Fruit fly (Drosophila melanogaster): ENCODE results near the gene CG31106.

The CG31106 gene

dm6 chr3R:25249145-25250141 lies 33.3 kb downstream of the CG31106 start, which contains the start of gene Nup358:
TSS of gene Nup358 (plus strand) at chr3R:25249348.
- TF ChIP-seq fd96Ca (GFP tag; IDR thresholded peaks at IDR 0.05) (no peak), D1 (tag; optimal IDR thresholded peaks at IDR 0.05) (no peak), rn (GFP tag; IDR thresholded peaks at IDR 0.05) (no peak), EcR (GFP tag; optimal IDR thresholded peaks at IDR 0.05) (no peak), CG4496 (GFP tag; IDR thresholded peaks at IDR 0.05) (no peak), Ets98B (GFP tag; IDR thresholded peaks at IDR 0.05) (no peak), CG13204 (GFP tag; optimal IDR thresholded peaks at IDR 0.05) (no peak), CG32121 (GFP tag; IDR thresholded peaks at IDR 0.05) (no peak)

dm6 chr3R:25258628-25259240 lies 42.6 kb downstream of the CG31106 start, which contains the start of gene CG11857:
TSS of gene CG11857 (plus strand) at chr3R:25258898.
- no peak for TF ChIP-seq CG14655 (GFP tag; optimal IDR thresholded peaks at IDR 0.05)
- TF ChIP-seq CG9948 (tag; optimal IDR thresholded peaks at IDR 0.05): peak; percentile 93
- TF ChIP-seq Pif1A (GFP tag; optimal IDR thresholded peaks at IDR 0.05): no peak
- peak; percentile 92 for TF ChIP-seq CG34367 (tag; optimal IDR thresholded peaks at IDR 0.05)
- TF ChIP-seq CG8301 (tag; optimal IDR thresholded peaks at IDR 0.05): peak; percentile 92
- peak; percentile 93 for TF ChIP-seq CG12605 (GFP tag; IDR thresholded peaks at IDR 0.05)
- peak; percentile 96 for TF ChIP-seq Ets98B (GFP tag; IDR thresholded peaks at IDR 0.05)
- TF ChIP-seq gl (tag; optimal IDR thresholded peaks at IDR 0.05): peak; percentile 86
- no peak for TF ChIP-seq CG13204 (GFP tag; optimal IDR thresholded peaks at IDR 0.05)
- TF ChIP-seq CG4496 (GFP tag; IDR thresholded peaks at IDR 0.05): peak; percentile 98
- peak; percentile 96 for TF ChIP-seq CG15710 (tag; optimal IDR thresholded peaks at IDR 0.05)
- TF ChIP-seq D1 (tag; optimal IDR thresholded peaks at IDR 0.05): no peak
- TF ChIP-seq Snoo (tag; optimal IDR thresholded peaks at IDR 0.05): peak; percentile 95
- TF ChIP-seq CG17806 (tag; optimal IDR thresholded peaks at IDR 0.05): peak; percentile 93
- peak; percentile 93 for TF ChIP-seq CG8159 (tag; optimal IDR thresholded peaks at IDR 0.05)
- peak; percentile 97 for TF ChIP-seq CG32121 (GFP tag; IDR thresholded peaks at IDR 0.05)
- TF ChIP-seq rn (GFP tag; IDR thresholded peaks at IDR 0.05): peak; percentile 96
- TF ChIP-seq Pif1B (GFP tag; optimal IDR thresholded peaks at IDR 0.05): no peak
- peak; percentile 98 for TF ChIP-seq fd96Ca (GFP tag; IDR thresholded peaks at IDR 0.05)
- peak; percentile 96 for TF ChIP-seq CG10348 (GFP tag; IDR thresholded peaks at IDR 0.05)
- TF ChIP-seq EcR (GFP tag; optimal IDR thresholded peaks at IDR 0.05): peak; percentile 55

dm6 chr3R:25260670-25261069 lies 44.6 kb downstream of the CG31106 start:
- no peak for TF ChIP-seq Pif1B (GFP tag; optimal IDR thresholded peaks at IDR 0.05)
- TF ChIP-seq CG8301 (tag; optimal IDR thresholded peaks at IDR 0.05): no peak
- TF ChIP-seq CG32121 (GFP tag; IDR thresholded peaks at IDR 0.05): no peak
- TF ChIP-seq rn (GFP tag; IDR thresholded peaks at IDR 0.05): no peak
- no peak for TF ChIP-seq CG13204 (GFP tag; optimal IDR thresholded peaks at IDR 0.05)
- no peak for TF ChIP-seq CG8159 (tag; optimal IDR thresholded peaks at IDR 0.05)
- no peak for TF ChIP-seq Snoo (tag; optimal IDR thresholded peaks at IDR 0.05)
- no peak for TF ChIP-seq CG15710 (tag; optimal IDR thresholded peaks at IDR 0.05)
- no peak for TF ChIP-seq EcR (GFP tag; optimal IDR thresholded peaks at IDR 0.05)
- TF ChIP-seq gl (tag; optimal IDR thresholded peaks at IDR 0.05): no peak
- no peak for TF ChIP-seq CG9948 (tag; optimal IDR thresholded peaks at IDR 0.05)
- no peak for TF ChIP-seq CG17806 (tag; optimal IDR thresholded peaks at IDR 0.05)

dm6 chr3R:25262322-25262761 lies 46.2 kb downstream of the CG31106 start, which contains the start of the genes Kdsr and CG11858:
TSS of gene Kdsr (minus strand) at chr3R:25262498.
TSS of gene CG11858 (plus strand) at chr3R:25262741.
- TF ChIP-seq CG32121 (GFP tag; IDR thresholded peaks at IDR 0.05) (peak; percentile 75), CG34367 (tag; optimal IDR thresholded peaks at IDR 0.05) (peak; percentile 39), CG8301 (tag; optimal IDR thresholded peaks at IDR 0.05) (no peak), CG9948 (tag; optimal IDR thresholded peaks at IDR 0.05) (peak; percentile 49), CG15710 (tag; optimal IDR thresholded peaks at IDR 0.05) (peak; percentile 48), D1 (tag; optimal IDR thresholded peaks at IDR 0.05) (no peak), EcR (GFP tag; optimal IDR thresholded peaks at IDR 0.05) (peak; percentile 81), fd96Ca (GFP tag; IDR thresholded peaks at IDR 0.05) (peak; percentile 64; the same call in 2 of the 3 replicates), CG4496 (GFP tag; IDR thresholded peaks at IDR 0.05) (peak; percentile 82), Ets98B (GFP tag; IDR thresholded peaks at IDR 0.05) (peak; percentile 62), Pif1B (GFP tag; optimal IDR thresholded peaks at IDR 0.05) (no peak), Pif1A (GFP tag; optimal IDR thresholded peaks at IDR 0.05) (no peak), Snoo (tag; optimal IDR thresholded peaks at IDR 0.05) (peak; percentile 34), gl (tag; optimal IDR thresholded peaks at IDR 0.05) (no peak), CG17806 (tag; optimal IDR thresholded peaks at IDR 0.05) (peak; percentile 53), CG10348 (GFP tag; IDR thresholded peaks at IDR 0.05) (peak; percentile 46; the same call in 1 of the 2 replicates), CG14655 (GFP tag; optimal IDR thresholded peaks at IDR 0.05) (no peak), CG8159 (tag; optimal IDR thresholded peaks at IDR 0.05) (no peak), CG13204 (GFP tag; optimal IDR thresholded peaks at IDR 0.05) (no peak), rn (GFP tag; IDR thresholded peaks at IDR 0.05) (no peak), CG12605 (GFP tag; IDR thresholded peaks at IDR 0.05) (no peak)

All from whole organism, pupa.